Fruit fly (Drosophila melanogaster) S2 (cell line): ENCODE results near the gene ScpX.

ENCODE experiments used
- CG8478 ChIP-seq: fragments of >200 bp; optimal IDR thresholded peaks from 2 replicates; lab custom pipeline; 2018
- CTCF ChIP-seq, 2 experiments: fragments of >200 bp; optimal IDR thresholded peaks; 2 replicates each; lab custom pipeline; 2018

DNA sequence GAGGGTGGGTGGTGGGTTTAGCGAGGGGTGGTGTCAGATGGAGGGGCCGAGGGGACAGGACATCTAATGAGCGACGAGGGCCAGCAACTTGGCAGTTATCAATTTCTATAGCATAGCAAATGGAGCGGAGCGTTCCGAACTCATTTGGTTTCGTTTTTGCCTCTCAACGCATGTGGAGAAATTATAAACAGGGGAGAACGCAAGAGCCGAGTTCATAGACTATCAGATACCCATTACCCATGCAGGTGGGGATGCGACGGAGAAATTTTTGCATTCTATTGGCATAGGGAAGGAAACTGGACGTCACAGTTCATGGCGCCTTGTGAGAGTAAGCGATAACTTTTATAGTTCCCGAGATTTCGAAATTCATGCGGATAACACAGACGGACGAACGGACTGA lies 21.2 kb downstream of the ScpX start:
- TF ChIP-seq CG8478 (no peak), CTCF (optimal IDR thresholded peaks at IDR 0.05; lab: Kevin White, UChicago) (no peak)
